Worm (Caenorhabditis elegans): ENCODE results near the gene mre-11.

DNA sequence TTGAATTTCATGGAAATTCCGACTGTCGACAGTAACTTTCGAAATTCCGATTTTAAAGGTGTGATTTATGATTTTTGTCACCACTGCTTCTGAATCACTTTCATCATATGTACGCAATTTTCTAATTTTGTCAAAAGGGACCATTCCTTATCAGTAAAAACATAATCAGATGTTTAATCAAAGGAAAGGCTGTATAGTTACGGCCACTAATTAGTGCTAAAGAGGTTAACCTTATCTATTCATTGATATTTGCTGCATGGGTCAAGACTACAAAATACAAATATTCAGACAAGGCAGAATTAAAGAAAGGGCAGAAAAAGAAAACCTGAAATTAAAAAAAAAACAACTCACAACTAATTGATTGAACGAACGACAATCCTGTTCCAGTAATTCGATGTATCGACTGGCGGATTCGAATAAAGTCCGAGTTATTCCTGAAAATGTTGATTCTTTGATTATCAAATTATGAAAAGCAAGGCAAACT, 4.6 kb downstream of the mre-11 start, which contains the start of gene T28B11.1:
- TF ChIP-seq elt-3 (tag; optimal IDR thresholded peaks at IDR 0.05) (no peak), sem-2 (GFP tag; optimal IDR thresholded peaks at IDR 0.05) (no peak), lsy-2 (tag; optimal IDR thresholded peaks at IDR 0.05) (no peak), pha-4 (tag; optimal IDR thresholded peaks at IDR 0.05) (no peak), blmp-1 (tag; optimal IDR thresholded peaks at IDR 0.05) (no peak), unc-62 (GFP tag; optimal IDR thresholded peaks at IDR 0.05) (no peak), lin-13 (tag; optimal IDR thresholded peaks at IDR 0.05) (no peak)
